Fruit fly (Drosophila melanogaster) whole organism: ENCODE measurements around the gene Sr-CIII.

Experiments
- CG8478 ChIP-seq: fragments of >200 bp; optimal IDR thresholded peaks from 2 replicates; lab custom pipeline; 2018; ENCODE audit warnings: inconsistent platforms
- Dll ChIP-seq: fragments of >200 bp; optimal IDR thresholded peaks from 2 replicates; lab custom pipeline; 2017
- EcR ChIP-seq, 2 experiments: fragments of >200 bp; optimal IDR thresholded peaks; 2 replicates each; lab custom pipeline; 2017; ENCODE audit warnings: missing biosample characterization in 2 of 2, missing genetic modification characterization in 2 of 2, missing genetic modification reagents in 2 of 2
- pan ChIP-seq: fragments of >200 bp; optimal IDR thresholded peaks from 2 replicates; lab custom pipeline; 2017
- psq ChIP-seq: fragments of >200 bp; optimal IDR thresholded peaks from 2 replicates; lab custom pipeline; 2017
- usp ChIP-seq: fragments of >200 bp; optimal IDR thresholded peaks from 2 replicates; lab custom pipeline; 2017; ENCODE audit warnings: missing biosample characterization, missing genetic modification characterization, mixed read lengths

DNA sequence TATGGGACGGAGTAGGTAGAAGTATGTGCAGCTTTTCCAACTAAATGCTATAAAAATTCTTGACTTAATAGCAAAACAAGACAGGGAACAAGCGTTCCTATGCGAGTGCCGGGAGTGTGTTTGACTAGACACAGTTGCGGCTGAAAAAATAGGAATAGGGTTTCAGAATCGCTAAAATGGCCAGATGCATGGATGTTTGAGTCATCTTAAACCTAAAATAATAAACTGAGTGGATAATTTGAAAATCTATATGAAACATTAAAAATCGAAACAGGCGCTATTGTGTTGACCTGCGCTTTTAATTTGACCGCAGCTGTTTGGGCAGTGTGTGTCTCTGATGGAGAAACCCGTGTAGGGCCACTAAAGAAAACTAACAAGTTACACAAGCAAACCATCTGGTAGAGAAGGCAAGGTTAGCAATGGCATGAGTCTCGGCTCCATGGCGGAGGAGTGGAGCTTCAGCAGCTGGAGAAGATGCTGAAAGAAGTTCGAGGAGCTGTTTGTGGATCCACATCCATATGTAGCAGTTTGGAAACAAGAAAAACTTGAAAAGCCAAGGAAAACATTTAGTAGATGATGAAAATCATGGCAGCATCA, 26.3 kb upstream of the Sr-CIII start:
- no peak for TF ChIP-seq usp (GFP tag; lab: Kevin White, UChicago)
- TF ChIP-seq pan (lab: Kevin White, UChicago) = no peak
- TF ChIP-seq EcR (GFP tag; optimal IDR thresholded peaks at IDR 0.05; lab: Kevin White, UChicago) = no peak
- TF ChIP-seq CG8478 (lab: Kevin White, UChicago) = no peak
- no peak for TF ChIP-seq psq (lab: Kevin White, UChicago)
- TF ChIP-seq Dll (lab: Kevin White, UChicago) = no peak
